Fruit fly (Drosophila melanogaster) whole organism, prepupa: ENCODE data around the gene PGRP-SA.
A peak's percentile ranks its signal among the peaks of the same experiment; 100 is the strongest.

Source experiments
- Blimp-1 ChIP-seq: fragments of 200-800 bp; sonication (Bioruptor generic); optimal IDR thresholded peaks from 3 replicates; lab custom pipeline; 2017; ENCODE audit warnings: missing biosample characterization, missing genetic modification characterization, mild to moderate bottlenecking, moderate library complexity, missing genetic modification reagents
- CG10631 ChIP-seq: fragments of 200-800 bp; sonication (Bioruptor generic); optimal IDR thresholded peaks from 2 replicates; lab custom pipeline; 2016; ENCODE audit warnings: missing biosample characterization, missing genetic modification characterization
- CG10669 ChIP-seq: fragments of 200-800 bp; sonication (Bioruptor generic); optimal IDR thresholded peaks from 3 replicates; lab custom pipeline; 2018; ENCODE audit warnings: missing biosample characterization, mild to moderate bottlenecking, missing genetic modification characterization, moderate library complexity
- CG11902 ChIP-seq: fragments of 200-800 bp; sonication (Bioruptor generic); optimal IDR thresholded peaks from 3 replicates; lab custom pipeline; 2016; ENCODE audit warnings: missing biosample characterization, missing genetic modification characterization
- CG15336 ChIP-seq: fragments of 200-800 bp; sonication (Bioruptor generic); IDR thresholded peaks from 2 replicates; pipeline ENCODE4 v1.3.6; 2022; ENCODE audit warnings: missing biosample characterization, missing genetic modification characterization
- CG1621 ChIP-seq: fragments of 200-800 bp; sonication (Bioruptor generic); optimal IDR thresholded peaks from 3 replicates; lab custom pipeline; 2018; ENCODE audit warnings: missing biosample characterization, mild to moderate bottlenecking, missing genetic modification characterization
- CG3032 ChIP-seq: fragments of 200-800 bp; optimal IDR thresholded peaks from 2 replicates; lab custom pipeline; 2019; ENCODE audit warnings: missing biosample characterization, mild to moderate bottlenecking, missing genetic modification characterization, moderate library complexity
- CG31627 ChIP-seq: fragments of 200-800 bp; sonication (Bioruptor generic); optimal IDR thresholded peaks from 3 replicates; lab custom pipeline; 2016; ENCODE audit warnings: missing biosample characterization, missing genetic modification characterization
- CG32006 ChIP-seq: fragments of 200-800 bp; sonication (Bioruptor generic); optimal IDR thresholded peaks from 3 replicates; lab custom pipeline; 2017; ENCODE audit warnings: missing biosample characterization, mild to moderate bottlenecking, missing genetic modification characterization
- CG34406 ChIP-seq: fragments of 200-800 bp; sonication (Bioruptor generic); optimal IDR thresholded peaks from 3 replicates; lab custom pipeline; 2016; ENCODE audit warnings: missing biosample characterization, missing genetic modification characterization
- CG4318 ChIP-seq: fragments of 200-800 bp; sonication (Bioruptor generic); optimal IDR thresholded peaks from 3 replicates; lab custom pipeline; 2017; ENCODE audit warnings: missing biosample characterization, mild to moderate bottlenecking, missing genetic modification characterization
- CG6163 ChIP-seq: fragments of 200-800 bp; sonication (Bioruptor generic); IDR thresholded peaks from 3 replicates; pipeline ENCODE4 v1.3.6; 2022; ENCODE audit warnings: missing biosample characterization, missing genetic modification characterization
- CG6276 ChIP-seq: fragments of 200-800 bp; sonication (Bioruptor generic); optimal IDR thresholded peaks from 2 replicates; lab custom pipeline; 2017; ENCODE audit warnings: missing biosample characterization, mild to moderate bottlenecking, missing genetic modification characterization
- CG6808 ChIP-seq: fragments of 200-800 bp; sonication (Bioruptor generic); optimal IDR thresholded peaks from 3 replicates; lab custom pipeline; 2017; ENCODE audit warnings: missing biosample characterization, missing genetic modification characterization, mild to moderate bottlenecking, moderate library complexity, missing genetic modification reagents
- CG6854 ChIP-seq: fragments of 200-800 bp; sonication (Bioruptor generic); optimal IDR thresholded peaks from 2 replicates; lab custom pipeline; 2017; ENCODE audit warnings: missing biosample characterization, mild to moderate bottlenecking, missing genetic modification characterization
- CG7368 ChIP-seq: fragments of 200-800 bp; sonication (Bioruptor generic); optimal IDR thresholded peaks from 3 replicates; lab custom pipeline; 2016; ENCODE audit warnings: missing biosample characterization, missing genetic modification characterization
- CG8119 ChIP-seq: fragments of 200-800 bp; sonication (Bioruptor generic); IDR thresholded peaks from 3 replicates; pipeline ENCODE4 v1.3.6; 2022; ENCODE audit warnings: missing biosample characterization, missing genetic modification characterization
- CG8319 ChIP-seq: fragments of 200-800 bp; sonication (Bioruptor generic); optimal IDR thresholded peaks from 3 replicates; lab custom pipeline; 2016; ENCODE audit warnings: missing biosample characterization, missing genetic modification characterization
- Eip75B ChIP-seq: fragments of 200-800 bp; sonication (Bioruptor generic); optimal IDR thresholded peaks from 3 replicates; lab custom pipeline; 2016; ENCODE audit warnings: missing biosample characterization, missing genetic modification characterization
- Eip93F ChIP-seq: fragments of 200-800 bp; sonication (Bioruptor generic); optimal IDR thresholded peaks from 2 replicates; lab custom pipeline; 2016; ENCODE audit warnings: missing biosample characterization, mild to moderate bottlenecking, missing genetic modification characterization
- Ets21C ChIP-seq: fragments of 200-800 bp; sonication (Bioruptor generic); optimal IDR thresholded peaks from 3 replicates; lab custom pipeline; 2016; ENCODE audit warnings: missing biosample characterization, missing genetic modification characterization
- Gug ChIP-seq: fragments of 200-800 bp; sonication (Bioruptor generic); IDR thresholded peaks from 2 replicates; pipeline ENCODE4 v1.3.6; 2022; ENCODE audit warnings: missing biosample characterization, missing genetic modification characterization
- Hr39 ChIP-seq: fragments of 200-800 bp; sonication (Bioruptor generic); optimal IDR thresholded peaks from 2 replicates; lab custom pipeline; 2016; ENCODE audit warnings: missing biosample characterization, missing genetic modification characterization
- Hr4 ChIP-seq: fragments of 200-800 bp; sonication (Bioruptor generic); optimal IDR thresholded peaks from 3 replicates; lab custom pipeline; 2016; ENCODE audit warnings: missing biosample characterization, missing genetic modification characterization
- Lpt ChIP-seq: fragments of 200-800 bp; sonication (Bioruptor generic); optimal IDR thresholded peaks from 3 replicates; lab custom pipeline; 2016; ENCODE audit warnings: missing biosample characterization, missing genetic modification characterization
- Met ChIP-seq: fragments of 200-800 bp; sonication (Bioruptor generic); optimal IDR thresholded peaks from 3 replicates; lab custom pipeline; 2016; ENCODE audit warnings: missing biosample characterization, missing genetic modification characterization
- Smox ChIP-seq: fragments of 200-800 bp; sonication (Bioruptor generic); optimal IDR thresholded peaks from 3 replicates; lab custom pipeline; 2016; ENCODE audit warnings: missing biosample characterization, missing genetic modification characterization
- Sox14 ChIP-seq: fragments of 200-800 bp; sonication (Bioruptor generic); optimal IDR thresholded peaks from 3 replicates; lab custom pipeline; 2016; ENCODE audit warnings: missing biosample characterization, missing genetic modification characterization
- Sox15 ChIP-seq: fragments of 200-800 bp; sonication (Bioruptor generic); optimal IDR thresholded peaks from 3 replicates; lab custom pipeline; 2016; ENCODE audit warnings: missing biosample characterization, missing genetic modification characterization
- achi ChIP-seq: fragments of 200-800 bp; sonication (Bioruptor generic); optimal IDR thresholded peaks from 3 replicates; lab custom pipeline; 2016; ENCODE audit warnings: missing biosample characterization, missing genetic modification characterization
- acj6 ChIP-seq: fragments of 200-800 bp; sonication (Bioruptor generic); optimal IDR thresholded peaks from 3 replicates; lab custom pipeline; 2016; ENCODE audit warnings: missing biosample characterization, missing genetic modification characterization
- cyc ChIP-seq: fragments of 200-800 bp; sonication (Bioruptor generic); optimal IDR thresholded peaks from 3 replicates; lab custom pipeline; 2016; ENCODE audit warnings: missing biosample characterization, missing genetic modification characterization
- dac ChIP-seq: fragments of 200-800 bp; sonication (Bioruptor generic); optimal IDR thresholded peaks from 2 replicates; lab custom pipeline; 2017; ENCODE audit warnings: missing biosample characterization, mild to moderate bottlenecking, missing genetic modification characterization
- dsx ChIP-seq: fragments of 200-800 bp; optimal IDR thresholded peaks from 3 replicates; lab custom pipeline; 2019; ENCODE audit warnings: missing biosample characterization, mild to moderate bottlenecking, missing genetic modification characterization, moderate library complexity; ENCODE audit not compliant: poor library complexity, severe bottlenecking
- esn ChIP-seq: fragments of 200-800 bp; sonication (Bioruptor generic); optimal IDR thresholded peaks from 2 replicates; lab custom pipeline; 2016; ENCODE audit warnings: missing biosample characterization, mild to moderate bottlenecking, missing genetic modification characterization, moderate library complexity
- net ChIP-seq: fragments of 200-800 bp; sonication (Bioruptor generic); optimal IDR thresholded peaks from 3 replicates; lab custom pipeline; 2016; ENCODE audit warnings: missing biosample characterization, missing genetic modification characterization
- pdm3 ChIP-seq: fragments of 200-800 bp; sonication (Bioruptor generic); optimal IDR thresholded peaks from 3 replicates; lab custom pipeline; 2016; ENCODE audit warnings: missing biosample characterization, missing genetic modification characterization
- ss ChIP-seq, 2 experiments: fragments of 200-800 bp; sonication (Bioruptor generic); optimal IDR thresholded peaks; 2 replicates in 1 of 2; 3 replicates in 1 of 2; lab custom pipeline; 2017 to 2018; ENCODE audit warnings: mild to moderate bottlenecking in 2 of 2, missing biosample characterization in 2 of 2, missing genetic modification characterization in 2 of 2, moderate library complexity in 1 of 2
- vri ChIP-seq: fragments of 200-800 bp; sonication (Bioruptor generic); optimal IDR thresholded peaks from 3 replicates; lab custom pipeline; 2016; ENCODE audit warnings: missing biosample characterization, mild to moderate bottlenecking, missing genetic modification characterization

PGRP-SA gene

dm6 chrX:11580200-11580840, 18.9 kb downstream of the PGRP-SA start, which contains the start of gene nod (continued):
- TF ChIP-seq CG7368 (GFP tag; lab: Kevin White, UChicago) (peak; percentile 38), net (GFP tag; lab: Kevin White, UChicago) (peak; percentile 53), Eip93F (GFP tag; lab: Kevin White, UChicago) (no peak), ss (GFP tag; optimal IDR thresholded peaks at IDR 0.05; lab: Kevin White, UChicago) (no peak), Hr4 (GFP tag; lab: Kevin White, UChicago) (peak; percentile 52), Ets21C (GFP tag; lab: Kevin White, UChicago) (peak; percentile 52), CG6854 (GFP tag; lab: Kevin White, UChicago) (no peak), cyc (GFP tag; lab: Kevin White, UChicago) (peak; percentile 47), Sox15 (GFP tag; lab: Kevin White, UChicago) (peak; percentile 34), CG6276 (GFP tag; lab: Kevin White, UChicago) (no peak), CG32006 (GFP tag; lab: Kevin White, UChicago) (no peak), CG4318 (GFP tag; lab: Kevin White, UChicago) (no peak), pdm3 (GFP tag; lab: Kevin White, UChicago) (peak; percentile 71), CG31627 (GFP tag; lab: Kevin White, UChicago) (peak; percentile 75), dac (peak; percentile 27), Sox14 (GFP tag; lab: Kevin White, UChicago) (peak; percentile 69), CG11902 (GFP tag; lab: Kevin White, UChicago) (peak; percentile 4), vri (no peak), Hr39 (GFP tag; lab: Kevin White, UChicago) (peak; percentile 71), achi (peak; percentile 56), CG3032 (peak; percentile 45), CG1621 (tag; lab: Kevin White, UChicago) (peak; percentile 7), CG10631 (GFP tag; lab: Kevin White, UChicago) (peak; percentile 55), Lpt (GFP tag; lab: Kevin White, UChicago) (peak; percentile 28), esn (GFP tag; lab: Kevin White, UChicago) (peak; percentile 65), Met (GFP tag; lab: Kevin White, UChicago) (no peak), dsx (GFP tag; lab: Kevin White, UChicago) (no peak), CG6808 (GFP tag; lab: Kevin White, UChicago) (no peak), CG8119 (GFP tag; lab: Robert Waterston, UW) (no peak), CG34406 (GFP tag; lab: Kevin White, UChicago) (peak; percentile 55), CG10669 (GFP tag; lab: Kevin White, UChicago) (peak; percentile 21)

dm6 chrX:11584075-11584474, 22.6 kb downstream of the PGRP-SA start, which contains the start of gene pkm:
pkm (minus strand) TSS chrX:11584175.
- no peak for TF ChIP-seq esn (GFP tag; lab: Kevin White, UChicago)
- no peak for TF ChIP-seq net (GFP tag; lab: Kevin White, UChicago)
- TF ChIP-seq Ets21C (GFP tag; lab: Kevin White, UChicago) = no peak
- TF ChIP-seq CG34406 (GFP tag; lab: Kevin White, UChicago) = no peak
- no peak for TF ChIP-seq CG15336 (GFP tag; lab: Robert Waterston, UW)
- TF ChIP-seq Blimp-1 = no peak
- no peak for TF ChIP-seq acj6 (GFP tag; lab: Kevin White, UChicago)
- no peak for TF ChIP-seq Gug (GFP tag; lab: Robert Waterston, UW)
- TF ChIP-seq CG8119 (GFP tag; lab: Robert Waterston, UW) = no peak
- no peak for TF ChIP-seq Eip93F (GFP tag; lab: Kevin White, UChicago)
- TF ChIP-seq CG4318 (GFP tag; lab: Kevin White, UChicago) = no peak
- TF ChIP-seq pdm3 (GFP tag; lab: Kevin White, UChicago) = no peak
- no peak for TF ChIP-seq dac
- no peak for TF ChIP-seq Lpt (GFP tag; lab: Kevin White, UChicago)
- no peak for TF ChIP-seq Eip75B (GFP tag; lab: Kevin White, UChicago)
- no peak for TF ChIP-seq Smox (GFP tag; lab: Kevin White, UChicago)
- TF ChIP-seq CG8319 (GFP tag; lab: Kevin White, UChicago) = no peak
- TF ChIP-seq CG6163 (GFP tag; lab: Robert Waterston, UW) = no peak
